Worm (Caenorhabditis elegans): ENCODE measurements around the gene K12B6.9.

Gene K12B6.9

DNA sequence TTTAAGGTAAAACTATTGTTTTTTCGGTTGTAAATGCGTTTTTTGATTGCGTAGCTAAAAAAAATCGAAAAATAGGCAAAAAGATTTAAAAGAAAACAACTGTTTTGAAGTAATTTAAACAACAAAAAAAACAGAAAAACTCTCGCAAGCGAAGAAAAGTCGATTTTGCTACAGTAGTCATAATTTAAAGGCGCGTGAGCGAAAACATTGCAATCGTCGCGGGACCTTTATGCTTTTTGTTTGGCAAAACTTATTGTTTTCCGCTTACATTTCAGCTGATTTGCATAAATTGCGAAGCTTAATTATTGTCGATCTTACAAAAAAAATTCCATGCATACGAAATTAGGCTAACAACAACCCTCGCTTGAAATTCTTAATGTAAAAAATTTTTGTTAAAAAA, 24.5 kb downstream of the K12B6.9 start:
- no peak for TF ChIP-seq unc-62 (GFP tag; optimal IDR thresholded peaks at IDR 0.05)
- no peak for TF ChIP-seq nhr-76 (tag; optimal IDR thresholded peaks at IDR 0.05)
- no peak for TF ChIP-seq nhr-67 (tag; optimal IDR thresholded peaks at IDR 0.05)
- no peak for TF ChIP-seq fkh-2 (tag; optimal IDR thresholded peaks at IDR 0.05)
- no peak for TF ChIP-seq lsy-12 (tag; optimal IDR thresholded peaks at IDR 0.05)
- no peak for TF ChIP-seq elt-3 (tag; optimal IDR thresholded peaks at IDR 0.05)
- no peak for TF ChIP-seq jun-1 (tag; optimal IDR thresholded peaks at IDR 0.05)
- no peak for TF ChIP-seq nhr-237 (tag; optimal IDR thresholded peaks at IDR 0.05)
- no peak for TF ChIP-seq nhr-28 (tag; optimal IDR thresholded peaks at IDR 0.05)
- TF ChIP-seq ztf-11 (tag; optimal IDR thresholded peaks at IDR 0.05): no peak
- TF ChIP-seq mdl-1 (tag; optimal IDR thresholded peaks at IDR 0.05): no peak
- TF ChIP-seq ceh-9 (tag; optimal IDR thresholded peaks at IDR 0.05): no peak
- no peak for TF ChIP-seq elt-1 (tag; optimal IDR thresholded peaks at IDR 0.05)
- TF ChIP-seq ceh-82 (tag; optimal IDR thresholded peaks at IDR 0.05): no peak
- no peak for TF ChIP-seq elt-2 (tag; optimal IDR thresholded peaks at IDR 0.05)
- no peak for TF ChIP-seq nhr-11 (tag; optimal IDR thresholded peaks at IDR 0.05)

DNA sequence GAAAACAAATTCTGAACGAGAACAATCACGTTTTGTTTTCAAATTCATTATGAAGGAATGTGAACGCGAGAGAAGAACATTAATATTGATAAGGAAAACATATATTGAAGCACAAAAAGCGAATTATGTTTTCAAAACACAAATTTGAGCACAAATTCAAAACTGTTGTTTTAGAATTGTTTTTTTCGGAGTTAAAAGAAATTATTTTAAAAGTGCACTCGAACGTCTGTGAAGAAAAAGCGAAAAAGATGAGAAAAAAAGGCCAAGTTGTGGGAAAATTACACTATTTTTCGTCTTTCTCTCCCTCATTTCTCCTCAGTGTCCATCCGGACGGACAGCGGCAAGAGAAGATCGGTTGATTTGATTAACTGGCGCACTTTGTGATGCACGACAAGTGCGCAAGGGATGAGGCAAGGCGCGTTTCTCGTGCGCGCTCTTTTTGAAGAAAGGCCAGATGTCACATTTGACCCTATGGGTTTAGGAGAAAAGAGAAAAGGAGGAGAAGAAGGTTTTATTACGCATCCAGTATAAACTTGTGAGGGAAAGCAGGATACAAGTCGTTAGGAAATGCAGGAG, 25.1 kb downstream of the K12B6.9 start, which contains the start of gene mrck-1:
mrck-1 (minus strand) TSS at position 51 of the 576 bp plus-strand sequence.
- no peak for TF ChIP-seq nhr-76 (tag; optimal IDR thresholded peaks at IDR 0.05)
- TF ChIP-seq R02D3.7 (tag; optimal IDR thresholded peaks at IDR 0.05): peak; percentile 70
- TF ChIP-seq ceh-16 (tag; optimal IDR thresholded peaks at IDR 0.05): no peak
- peak; percentile 68 for TF ChIP-seq elt-1 (tag; optimal IDR thresholded peaks at IDR 0.05)
- peak; percentile 95 for TF ChIP-seq nhr-23 (tag; optimal IDR thresholded peaks at IDR 0.05)
- TF ChIP-seq lin-39 (tag; optimal IDR thresholded peaks at IDR 0.05): peak; percentile 98
- TF ChIP-seq egl-5 (tag; optimal IDR thresholded peaks at IDR 0.05): peak; percentile 87
- TF ChIP-seq elt-3 (tag; optimal IDR thresholded peaks at IDR 0.05): no peak
- no peak for TF ChIP-seq ceh-9 (tag; optimal IDR thresholded peaks at IDR 0.05)
- peak; percentile 57 for TF ChIP-seq egl-27 (tag; optimal IDR thresholded peaks at IDR 0.05)
- TF ChIP-seq aly-2 (tag; optimal IDR thresholded peaks at IDR 0.05): no peak
- peak; percentile 57 for TF ChIP-seq elt-2 (tag; optimal IDR thresholded peaks at IDR 0.05)
- TF ChIP-seq nhr-25 (tag; optimal IDR thresholded peaks at IDR 0.05): peak; percentile 97
- TF ChIP-seq fkh-2 (tag; optimal IDR thresholded peaks at IDR 0.05): no peak
- TF ChIP-seq ZK546.5 (tag; optimal IDR thresholded peaks at IDR 0.05): peak; percentile 34
- peak; percentile 86 for TF ChIP-seq nhr-11 (tag; optimal IDR thresholded peaks at IDR 0.05)
- TF ChIP-seq ceh-82 (tag; optimal IDR thresholded peaks at IDR 0.05): peak; percentile 50
- peak; percentile 74 for TF ChIP-seq unc-62 (GFP tag; optimal IDR thresholded peaks at IDR 0.05)
- TF ChIP-seq mdl-1 (tag; optimal IDR thresholded peaks at IDR 0.05): no peak
- peak; percentile 86 for TF ChIP-seq jun-1 (tag; optimal IDR thresholded peaks at IDR 0.05)
- peak; percentile 82 for TF ChIP-seq ztf-4 (tag; optimal IDR thresholded peaks at IDR 0.05)
- TF ChIP-seq zag-1 (tag; optimal IDR thresholded peaks at IDR 0.05): peak; percentile 78
- no peak for TF ChIP-seq nhr-28 (tag; optimal IDR thresholded peaks at IDR 0.05)
- TF ChIP-seq daf-12 (tag; optimal IDR thresholded peaks at IDR 0.05): peak; percentile 46
- TF ChIP-seq lsy-12 (tag; optimal IDR thresholded peaks at IDR 0.05): peak; percentile 84
- TF ChIP-seq nhr-12 (tag; optimal IDR thresholded peaks at IDR 0.05): no peak
- TF ChIP-seq ztf-11 (tag; optimal IDR thresholded peaks at IDR 0.05): no peak
- peak; percentile 91 for TF ChIP-seq nfya-1 (tag; optimal IDR thresholded peaks at IDR 0.05; ENCODE audit: insufficient read depth)
- no peak for TF ChIP-seq nhr-237 (tag; optimal IDR thresholded peaks at IDR 0.05)
- TF ChIP-seq pqm-1 (tag; optimal IDR thresholded peaks at IDR 0.05): no peak
- TF ChIP-seq ceh-28 (tag; optimal IDR thresholded peaks at IDR 0.05): peak; percentile 80
- no peak for TF ChIP-seq sea-2 (GFP tag; optimal IDR thresholded peaks at IDR 0.05)
- TF ChIP-seq nhr-77 (tag; optimal IDR thresholded peaks at IDR 0.05): no peak
- TF ChIP-seq nhr-67 (tag; optimal IDR thresholded peaks at IDR 0.05): no peak
- TF ChIP-seq mml-1 (tag; optimal IDR thresholded peaks at IDR 0.05): no peak
- TF ChIP-seq hmg-11 (tag; optimal IDR thresholded peaks at IDR 0.05): peak; percentile 92
- peak; percentile 86 for TF ChIP-seq lin-15B (tag; optimal IDR thresholded peaks at IDR 0.05)
- no peak for TF ChIP-seq ama-1 (optimal IDR thresholded peaks at IDR 0.05)
- TF ChIP-seq skn-1 (tag; optimal IDR thresholded peaks at IDR 0.05): peak; percentile 59
- peak; percentile 86 for TF ChIP-seq snpc-4 (tag; optimal IDR thresholded peaks at IDR 0.05)
- TF ChIP-seq fkh-10 (GFP tag; optimal IDR thresholded peaks at IDR 0.05): peak; percentile 87
- peak; percentile 82 for TF ChIP-seq nhr-43 (tag; optimal IDR thresholded peaks at IDR 0.05; ENCODE audit: poor library complexity, severe bottlenecking)
- peak; percentile 74 for TF ChIP-seq pha-4 (tag; optimal IDR thresholded peaks at IDR 0.05)
- no peak for TF ChIP-seq fos-1 (tag; optimal IDR thresholded peaks at IDR 0.05)
- no peak for TF ChIP-seq unc-39 (tag; optimal IDR thresholded peaks at IDR 0.05)
- no peak for TF ChIP-seq eor-1 (tag; optimal IDR thresholded peaks at IDR 0.05)
- TF ChIP-seq tbx-2 (tag; optimal IDR thresholded peaks at IDR 0.05): peak; percentile 93

Measured in whole organism, L3 larva.